Fruit fly (Drosophila melanogaster) whole organism, embryonic: ENCODE measurements around the gene CG9628.

Experiments used
- CG10274 ChIP-seq: fragments of 200-800 bp; sonication (Bioruptor generic); optimal IDR thresholded peaks from 3 replicates; lab custom pipeline; 2017; ENCODE audit warnings: missing biosample characterization, mild to moderate bottlenecking, missing genetic modification characterization
- CG11560 ChIP-seq: fragments of 200-800 bp; sonication (Bioruptor generic); IDR thresholded peaks from 3 replicates; pipeline ENCODE4 v1.3.6; 2022; ENCODE audit warnings: missing biosample characterization, missing genetic modification characterization
- CG12391 ChIP-seq: fragments of 200-800 bp; sonication (Bioruptor generic); optimal IDR thresholded peaks from 3 replicates; lab custom pipeline; 2018; ENCODE audit warnings: missing biosample characterization, mild to moderate bottlenecking, missing genetic modification characterization, moderate library complexity
- CG14710 ChIP-seq: fragments of 200-800 bp; sonication (Bioruptor generic); optimal IDR thresholded peaks from 3 replicates; lab custom pipeline; 2019; ENCODE audit warnings: missing biosample characterization, mild to moderate bottlenecking, missing genetic modification characterization, moderate library complexity
- CG14860 ChIP-seq: fragments of 200-800 bp; sonication (Bioruptor generic); IDR thresholded peaks from 3 replicates; pipeline ENCODE4 v1.3.6; 2022; ENCODE audit warnings: missing biosample characterization, missing genetic modification characterization; ENCODE audit not compliant: partially characterized antibody
- CG15269 ChIP-seq: fragments of 200-800 bp; sonication (Bioruptor generic); optimal IDR thresholded peaks from 2 replicates; lab custom pipeline; 2018; ENCODE audit warnings: missing biosample characterization, mild to moderate bottlenecking, missing genetic modification characterization, moderate library complexity
- CG18262 ChIP-seq: fragments of 200-800 bp; optimal IDR thresholded peaks from 3 replicates; lab custom pipeline; 2019; ENCODE audit warnings: missing biosample characterization, mild to moderate bottlenecking, missing genetic modification characterization, moderate library complexity
- CG2116 ChIP-seq: fragments of 200-800 bp; sonication (Bioruptor generic); optimal IDR thresholded peaks from 3 replicates; lab custom pipeline; 2018; ENCODE audit warnings: missing biosample characterization, mild to moderate bottlenecking, missing genetic modification characterization
- CG2199 ChIP-seq: fragments of 200-800 bp; sonication (Bioruptor generic); IDR thresholded peaks from 3 replicates; pipeline ENCODE4 v1.3.6; 2022; ENCODE audit warnings: missing biosample characterization, missing genetic modification characterization
- CG30403 ChIP-seq: fragments of 200-800 bp; sonication (Bioruptor generic); optimal IDR thresholded peaks from 3 replicates; lab custom pipeline; 2016; ENCODE audit warnings: missing biosample characterization, missing genetic modification characterization
- CG31224 ChIP-seq: fragments of 200-800 bp; sonication (Bioruptor generic); IDR thresholded peaks from 2 replicates; pipeline ENCODE4 v1.3.6; 2022; ENCODE audit warnings: missing biosample characterization, missing genetic modification characterization
- CG5953 ChIP-seq: fragments of 200-800 bp; sonication (Bioruptor generic); IDR thresholded peaks from 2 replicates; pipeline ENCODE4 v1.3.6; 2022; ENCODE audit warnings: missing biosample characterization, missing genetic modification characterization
- CG6683 ChIP-seq: fragments of 200-800 bp; sonication (Bioruptor generic); optimal IDR thresholded peaks from 2 replicates; lab custom pipeline; 2017; ENCODE audit warnings: missing biosample characterization, mild to moderate bottlenecking, missing genetic modification characterization, missing genetic modification reagents
- CG7745 ChIP-seq: fragments of 200-800 bp; sonication (Bioruptor generic); optimal IDR thresholded peaks from 2 replicates; lab custom pipeline; 2018; ENCODE audit warnings: missing biosample characterization, mild to moderate bottlenecking, missing genetic modification characterization, moderate library complexity
- CG9932 ChIP-seq: fragments of 200-800 bp; sonication (Bioruptor generic); IDR thresholded peaks from 2 replicates; pipeline ENCODE4 v1.3.6; 2022; ENCODE audit warnings: missing biosample characterization, missing genetic modification characterization
- CTCF ChIP-seq: fragments of 200-800 bp; sonication (Bioruptor generic); optimal IDR thresholded peaks from 2 replicates; lab custom pipeline; 2017; ENCODE audit warnings: missing biosample characterization, mild to moderate bottlenecking, missing genetic modification characterization, moderate library complexity
- Elba2 ChIP-seq: fragments of 200-800 bp; sonication (Bioruptor generic); optimal IDR thresholded peaks from 3 replicates; lab custom pipeline; 2016; ENCODE audit warnings: missing biosample characterization, missing genetic modification characterization
- Fer3 ChIP-seq: fragments of 200-800 bp; sonication (Bioruptor generic); optimal IDR thresholded peaks from 2 replicates; lab custom pipeline; 2018; ENCODE audit warnings: missing biosample characterization, mild to moderate bottlenecking, missing genetic modification characterization, moderate library complexity
- Gug ChIP-seq: fragments of 200-800 bp; sonication (Bioruptor generic); IDR thresholded peaks from 4 replicates; pipeline ENCODE4 v1.3.6; 2022; ENCODE audit warnings: missing biosample characterization, missing genetic modification characterization
- HLHmδ ChIP-seq: fragments of 200-800 bp; sonication (Bioruptor generic); optimal IDR thresholded peaks from 2 replicates; lab custom pipeline; 2018; ENCODE audit warnings: missing biosample characterization, mild to moderate bottlenecking, missing genetic modification characterization, moderate library complexity
- HmgD ChIP-seq: fragments of 200-800 bp; sonication (Bioruptor generic); optimal IDR thresholded peaks from 3 replicates; lab custom pipeline; 2016; ENCODE audit warnings: missing biosample characterization, missing genetic modification characterization
- Hmx ChIP-seq: fragments of 200-800 bp; sonication (Bioruptor generic); optimal IDR thresholded peaks from 2 replicates; lab custom pipeline; 2016; ENCODE audit warnings: missing biosample characterization, missing genetic modification characterization
- MBD-R2 ChIP-seq: fragments of 200-800 bp; sonication (Bioruptor generic); IDR thresholded peaks from 2 replicates; pipeline ENCODE4 v1.3.6; 2022; ENCODE audit warnings: missing biosample characterization, missing genetic modification characterization
- Meics ChIP-seq: fragments of 200-800 bp; sonication (Bioruptor generic); optimal IDR thresholded peaks from 2 replicates; lab custom pipeline; 2017; ENCODE audit warnings: missing biosample characterization, mild to moderate bottlenecking, missing genetic modification characterization
- br ChIP-seq: fragments of >200 bp; optimal IDR thresholded peaks from 2 replicates; lab custom pipeline; 2017
- bsh ChIP-seq, 2 experiments: fragments of 200-800 bp; sonication (Bioruptor generic); optimal IDR thresholded peaks; 2 replicates each; lab custom pipeline; 2017 to 2018; ENCODE audit warnings: mild to moderate bottlenecking in 2 of 2, missing biosample characterization in 2 of 2, missing genetic modification characterization in 2 of 2, moderate library complexity in 1 of 2
- cas ChIP-seq: fragments of 200-800 bp; sonication (Bioruptor generic); IDR thresholded peaks from 2 replicates; pipeline ENCODE4 v1.3.6; 2022; ENCODE audit warnings: missing biosample characterization, missing genetic modification characterization
- croc ChIP-seq: fragments of 200-800 bp; sonication (Bioruptor generic); conservative IDR thresholded peaks from 3 replicates; pipeline ENCODE4 v1.3.6; 2022; ENCODE audit warnings: missing biosample characterization, missing genetic modification characterization
- dysf ChIP-seq: fragments of 200-800 bp; sonication (Bioruptor generic); IDR thresholded peaks from 3 replicates; pipeline ENCODE4 v1.3.6; 2022; ENCODE audit warnings: missing biosample characterization, missing genetic modification characterization
- ewg ChIP-seq: fragments of 200-800 bp; sonication (Bioruptor generic); optimal IDR thresholded peaks from 3 replicates; lab custom pipeline; 2017; ENCODE audit warnings: mild to moderate bottlenecking, missing biosample characterization, missing genetic modification reagents, missing genetic modification characterization
- gsb ChIP-seq: fragments of 200-800 bp; sonication (Bioruptor generic); IDR thresholded peaks from 2 replicates; pipeline ENCODE4 v1.3.6; 2022; ENCODE audit warnings: missing biosample characterization, missing genetic modification characterization
- hkb ChIP-seq, 2 experiments: fragments of 200-800 bp in 1 of 2; fragments of >200 bp in 1 of 2; sonication (Bioruptor generic) in 1 of 2; IDR thresholded peaks in 1 of 2; optimal IDR thresholded peaks in 1 of 2; 2 replicates each; pipeline versions ENCODE4 v1.3.6 to Lab custom; 2017 to 2022; ENCODE audit warnings: missing biosample characterization in 1 of 2, missing genetic modification characterization in 1 of 2
- kay ChIP-seq: fragments of 200-800 bp; sonication (Bioruptor generic); optimal IDR thresholded peaks from 2 replicates; lab custom pipeline; 2016; ENCODE audit warnings: missing biosample characterization, missing genetic modification characterization
- lilli ChIP-seq: fragments of 200-800 bp; sonication (Bioruptor generic); optimal IDR thresholded peaks from 3 replicates; lab custom pipeline; 2016; ENCODE audit warnings: missing biosample characterization, missing genetic modification characterization
- lola ChIP-seq, 3 experiments: fragments of >200 bp in 2 of 3; fragments of 200-800 bp in 1 of 3; sonication (Bioruptor generic) in 1 of 3; optimal IDR thresholded peaks; 2 replicates each; lab custom pipeline; 2017 to 2019; ENCODE audit warnings: missing biosample characterization in 3 of 3, missing genetic modification characterization in 3 of 3, mild to moderate bottlenecking in 1 of 3, moderate library complexity in 1 of 3
- phol ChIP-seq: fragments of 200-800 bp; sonication (Bioruptor generic); optimal IDR thresholded peaks from 3 replicates; lab custom pipeline; 2018; ENCODE audit warnings: missing biosample characterization, mild to moderate bottlenecking, missing genetic modification characterization, moderate library complexity
- psq ChIP-seq: fragments of 200-800 bp; sonication (Bioruptor generic); optimal IDR thresholded peaks from 2 replicates; lab custom pipeline; 2017; ENCODE audit warnings: missing biosample characterization, missing genetic modification characterization
- schlank ChIP-seq: fragments of 200-800 bp; sonication (Bioruptor generic); optimal IDR thresholded peaks from 2 replicates; lab custom pipeline; 2018; ENCODE audit warnings: missing biosample characterization, mild to moderate bottlenecking, missing genetic modification characterization
- sob ChIP-seq: fragments of 200-800 bp; sonication (Bioruptor generic); IDR thresholded peaks from 2 replicates; pipeline ENCODE4 v1.3.6; 2022; ENCODE audit warnings: missing biosample characterization, missing genetic modification characterization
- stc ChIP-seq: fragments of 200-800 bp; sonication (Bioruptor generic); IDR thresholded peaks from 2 replicates; pipeline ENCODE4 v1.3.6; 2022; ENCODE audit warnings: missing biosample characterization, missing genetic modification characterization
- stwl ChIP-seq: fragments of 200-800 bp; sonication (Bioruptor generic); optimal IDR thresholded peaks from 3 replicates; lab custom pipeline; 2018; ENCODE audit warnings: missing biosample characterization, mild to moderate bottlenecking, missing genetic modification characterization, moderate library complexity
- wek ChIP-seq: fragments of 200-800 bp; sonication (Bioruptor generic); optimal IDR thresholded peaks from 3 replicates; lab custom pipeline; 2018; ENCODE audit warnings: missing biosample characterization, mild to moderate bottlenecking, missing genetic modification characterization, moderate library complexity

The CG9628 gene

dm6 chr3L:14603160-14603559, 19.4 kb upstream of the CG9628 start (continued):
- TF ChIP-seq lola (GFP tag; optimal IDR thresholded peaks at IDR 0.05; lab: Kevin White, UChicago) (no peak), HmgD (GFP tag; lab: Kevin White, UChicago) (no peak), CG15269 (tag; lab: Kevin White, UChicago) (no peak), Fer3 (tag; lab: Kevin White, UChicago) (no peak), CG9932 (GFP tag; lab: Robert Waterston, UW) (no peak), stwl (tag; lab: Kevin White, UChicago) (peak; percentile 48), ewg (no peak), psq (no peak), cas (no peak), CG30403 (no peak), CG14860 (GFP tag; lab: Robert Waterston, UW) (no peak), CG31224 (GFP tag; lab: Robert Waterston, UW) (no peak), croc (GFP tag; lab: Robert Waterston, UW) (no peak), hkb (optimal IDR thresholded peaks at IDR 0.05; lab: Kevin White, UChicago) (no peak), hkb (GFP tag; IDR thresholded peaks at IDR 0.05; lab: Robert Waterston, UW) (no peak), stc (GFP tag; lab: Robert Waterston, UW) (no peak), HLHmδ (GFP tag; lab: Kevin White, UChicago) (no peak), gsb (GFP tag; lab: Robert Waterston, UW) (no peak), br (lab: Kevin White, UChicago) (no peak), wek (no peak), lilli (no peak), dysf (GFP tag; lab: Robert Waterston, UW) (no peak), CG12391 (tag; lab: Kevin White, UChicago) (no peak), Meics (GFP tag; lab: Kevin White, UChicago) (no peak), CG2199 (peak; percentile 80; the same call in 1 of the 3 replicates), CG10274 (GFP tag; lab: Kevin White, UChicago) (no peak), CG11560 (tag; lab: Robert Waterston, UW) (no peak), Gug (GFP tag; lab: Robert Waterston, UW) (no peak), kay (GFP tag; lab: Kevin White, UChicago) (no peak), CG6683 (GFP tag; lab: Kevin White, UChicago) (no peak), CTCF (GFP tag; lab: Kevin White, UChicago) (peak; percentile 79), CG7745 (no peak), bsh (GFP tag; optimal IDR thresholded peaks at IDR 0.05; lab: Kevin White, UChicago) (no peak), Hmx (GFP tag; lab: Kevin White, UChicago) (no peak), schlank (tag; lab: Kevin White, UChicago) (no peak), CG5953 (GFP tag; lab: Robert Waterston, UW) (no peak), Elba2 (GFP tag; lab: Kevin White, UChicago) (peak; percentile 42), CG14710 (tag; lab: Kevin White, UChicago) (peak; percentile 5), phol (tag; lab: Kevin White, UChicago) (peak; percentile 5)
- TF ChIP-seq, all 482 proteins: peak for 9

- peak; percentile 26 for TF ChIP-seq CTCF (GFP tag; lab: Kevin White, UChicago)
- TF ChIP-seq sob (GFP tag; lab: Robert Waterston, UW): 0 out of 2 replicates have a peak, but pooled peaks have one; percentile 10
- TF ChIP-seq CG2116: no peak
- TF ChIP-seq CG18262 (tag; lab: Kevin White, UChicago): peak; percentile 8
- TF ChIP-seq MBD-R2 (GFP tag; lab: Robert Waterston, UW): no peak
These were observed 17.3 kb upstream of the CG9628 start for dm6 chr3L:14605291-14605690.
